Worm (Caenorhabditis elegans): ENCODE data around the gene F53F4.15.

DNA sequence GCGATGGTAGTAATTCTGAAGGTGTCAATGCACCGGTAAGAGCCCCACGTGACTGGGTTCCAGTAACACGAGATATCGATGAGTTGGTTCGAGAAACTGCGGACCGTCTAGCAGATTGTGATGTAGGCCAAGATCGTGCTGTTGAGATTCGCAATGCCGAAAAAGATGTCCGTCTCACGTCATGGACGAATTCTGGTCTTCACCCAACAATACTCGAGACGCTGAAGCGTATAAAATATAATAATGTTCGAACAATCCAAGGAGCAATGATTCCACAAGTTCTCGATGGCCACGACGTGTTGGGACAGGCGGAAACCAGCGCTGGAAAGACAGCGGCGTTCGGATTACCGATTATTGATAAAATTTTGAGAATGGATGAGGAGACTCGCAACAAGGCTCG lies 45.7 kb downstream of the F53F4.15 start:
- no peak for TF ChIP-seq nhr-28 (tag; optimal IDR thresholded peaks at IDR 0.05)
- TF ChIP-seq snpc-4 (tag; optimal IDR thresholded peaks at IDR 0.05): no peak
- no peak for TF ChIP-seq nhr-77 (tag; optimal IDR thresholded peaks at IDR 0.05)
- no peak for TF ChIP-seq hmg-1.1 (GFP tag; IDR thresholded peaks at IDR 0.05)
- TF ChIP-seq ceh-82 (tag; optimal IDR thresholded peaks at IDR 0.05): no peak
- TF ChIP-seq lin-39 (tag; optimal IDR thresholded peaks at IDR 0.05): no peak
